Worm (Caenorhabditis elegans) whole organism, mixed stage, embryonic: ENCODE data around the gene C46C2.2.

Experiments used
- M03D4.4 ChIP-seq: sonication (generic microtip); optimal IDR thresholded peaks from 2 replicates; lab custom pipeline; 2017; ENCODE audit warnings: mild to moderate bottlenecking, missing genetic modification characterization, missing compliant biosample characterization
- blmp-1 ChIP-seq: fragments of 150-350 bp; optimal IDR thresholded peaks from 2 replicates; lab custom pipeline; 2014; ENCODE audit warnings: missing biosample characterization, missing genetic modification characterization
- ceh-43 ChIP-seq: fragments of 200-800 bp; sonication (Bioruptor generic); optimal IDR thresholded peaks from 2 replicates; lab custom pipeline; 2018; ENCODE audit warnings: mild to moderate bottlenecking, missing genetic modification characterization, moderate library complexity, missing compliant biosample characterization
- ces-1 ChIP-seq: fragments of 150-350 bp; optimal IDR thresholded peaks from 2 replicates; lab custom pipeline; 2014; ENCODE audit warnings: missing biosample characterization, missing genetic modification reagents, missing genetic modification characterization
- elt-3 ChIP-seq: fragments of 150-350 bp; optimal IDR thresholded peaks from 2 replicates; lab custom pipeline; 2014; ENCODE audit warnings: missing biosample characterization, missing genetic modification characterization
- lsy-2 ChIP-seq: fragments of 150-350 bp; optimal IDR thresholded peaks from 2 replicates; lab custom pipeline; 2014; ENCODE audit warnings: missing biosample characterization, missing genetic modification characterization
- mab-5 ChIP-seq: fragments of 150-350 bp; optimal IDR thresholded peaks from 2 replicates; lab custom pipeline; 2014; ENCODE audit warnings: missing biosample characterization, missing genetic modification characterization
- nhr-237 ChIP-seq: fragments of 150-350 bp; optimal IDR thresholded peaks from 2 replicates; lab custom pipeline; 2014; ENCODE audit warnings: missing biosample characterization, missing genetic modification characterization
- nhr-28 ChIP-seq: fragments of 150-350 bp; optimal IDR thresholded peaks from 2 replicates; lab custom pipeline; 2014; ENCODE audit warnings: missing biosample characterization, missing genetic modification characterization
- nhr-76 ChIP-seq: sonication (generic microtip); optimal IDR thresholded peaks from 2 replicates; lab custom pipeline; 2017; ENCODE audit warnings: missing biosample characterization, missing genetic modification characterization
- pha-4 ChIP-seq: fragments of 150-350 bp; optimal IDR thresholded peaks from 2 replicates; lab custom pipeline; 2018; ENCODE audit warnings: missing biosample characterization, missing genetic modification reagents, missing genetic modification characterization
- unc-120 ChIP-seq: sonication (generic microtip); optimal IDR thresholded peaks from 2 replicates; lab custom pipeline; 2017; ENCODE audit warnings: missing genetic modification characterization, missing compliant biosample characterization; ENCODE audit not compliant: poor library complexity, severe bottlenecking
- unc-62 ChIP-seq: fragments of 150-350 bp; optimal IDR thresholded peaks from 2 replicates; lab custom pipeline; 2014; ENCODE audit warnings: missing biosample characterization, missing genetic modification reagents, missing genetic modification characterization

DNA sequence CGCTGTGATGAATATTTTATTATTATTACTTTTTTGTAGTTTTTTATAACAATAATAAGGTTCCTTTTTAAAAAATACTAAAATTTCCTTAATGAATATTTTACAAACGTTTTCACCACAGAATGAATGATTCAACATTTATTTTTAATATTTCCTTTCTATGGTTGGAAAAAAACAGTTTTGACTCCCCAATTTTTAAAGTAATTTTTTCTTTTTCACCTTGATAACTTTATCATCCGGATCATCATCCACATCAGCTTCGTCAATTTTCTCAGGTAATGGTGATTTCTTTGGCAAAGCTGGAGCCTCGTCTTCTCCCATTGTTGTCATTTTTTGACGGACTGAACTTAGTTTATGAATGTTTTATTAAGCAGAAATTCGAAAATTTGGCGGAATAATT is 26.1 kb downstream of the C46C2.2 start, which contains the start of gene rab-28:
- TF ChIP-seq ces-1 (GFP tag; lab: Kevin White, UChicago) (no peak), unc-62 (no peak), elt-3 (tag; lab: Kevin White, UChicago) (no peak), lsy-2 (no peak), mab-5 (tag; lab: Kevin White, UChicago) (no peak), ceh-43 (GFP tag; lab: Kevin White, UChicago) (no peak), nhr-237 (no peak), M03D4.4 (no peak), nhr-76 (tag; lab: Kevin White, UChicago) (no peak), unc-120 (tag; lab: Kevin White, UChicago) (no peak), pha-4 (tag; lab: Kevin White, UChicago) (no peak), blmp-1 (no peak), nhr-28 (tag; lab: Kevin White, UChicago) (no peak)
